Comparison of ENCODE assay signal across 1 fruit fly cellular context in the genomic region with DNA sequence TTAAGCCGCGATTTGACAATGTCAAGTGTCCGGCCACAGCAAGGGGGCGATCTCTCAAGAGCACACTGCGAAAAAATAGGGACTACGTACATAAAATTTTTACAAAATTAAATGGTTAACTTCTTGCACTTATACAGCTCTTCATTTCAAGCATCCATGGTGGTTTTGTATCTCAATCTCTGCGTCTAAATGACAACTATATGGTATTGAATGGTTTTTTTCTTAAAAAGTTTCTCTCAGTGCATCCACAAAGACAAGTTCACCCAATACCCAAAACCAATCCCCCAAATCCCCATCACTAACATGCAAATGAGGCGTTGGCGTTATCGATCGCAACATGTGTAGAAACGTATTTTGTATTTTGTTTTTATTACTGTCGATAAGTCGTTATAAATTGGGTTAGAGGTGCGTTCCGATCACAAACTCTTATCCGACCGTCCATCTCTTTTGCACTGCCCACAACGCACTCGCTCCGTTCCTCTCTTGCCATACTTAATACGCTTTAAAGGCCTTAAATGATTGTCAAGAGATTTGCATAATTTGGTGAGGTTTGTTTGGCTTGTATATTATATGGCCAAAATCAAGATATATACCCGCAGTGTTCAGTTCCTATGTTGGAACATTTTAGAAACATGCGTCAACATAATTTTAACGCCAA.
TF ChIP-seq lines count a peak whose summit lies in the region.

No protein-coding gene starts in this region.

TF ChIP-seq in whole organism, embryonic, 481 proteins besides CTCF, POLR2A, EP300 and RAD21 (continued from another document and continues in another):
- TF ChIP-seq toy (GFP tag; IDR thresholded peaks at IDR 0.05; lab: Robert Waterston, UW) (no peak), Awh (GFP tag; IDR thresholded peaks at IDR 0.05; lab: Robert Waterston, UW) (peak; percentile 57), BEAF-32 (GFP tag; optimal IDR thresholded peaks at IDR 0.05; lab: Kevin White, UChicago) (no peak), Lpt (GFP tag; optimal IDR thresholded peaks at IDR 0.05; lab: Kevin White, UChicago) (no peak), Atf-2 (GFP tag; optimal IDR thresholded peaks at IDR 0.05; lab: Kevin White, UChicago) (peak; percentile 76), nom (GFP tag; optimal IDR thresholded peaks at IDR 0.05; lab: Kevin White, UChicago) (no peak), Gsc (GFP tag; IDR thresholded peaks at IDR 0.05; lab: Robert Waterston, UW) (peak; percentile 61), NfI (GFP tag; optimal IDR thresholded peaks at IDR 0.05; lab: Kevin White, UChicago) (peak; percentile 47), dmrt11E (tag; optimal IDR thresholded peaks at IDR 0.05; lab: Kevin White, UChicago) (peak; percentile 68), cato (GFP tag; optimal IDR thresholded peaks at IDR 0.05; lab: Kevin White, UChicago; ENCODE audit: borderline replicate concordance) (peak; percentile 40), salm (tag; optimal IDR thresholded peaks at IDR 0.05; lab: Kevin White, UChicago) (peak; percentile 60), CG6254 (GFP tag; optimal IDR thresholded peaks at IDR 0.05; lab: Kevin White, UChicago) (peak; percentile 52), row (GFP tag; IDR thresholded peaks at IDR 0.05; lab: Robert Waterston, UW) (peak; percentile 79), ham (GFP tag; IDR thresholded peaks at IDR 0.05; lab: Robert Waterston, UW) (peak; percentile 41; the same call in 1 of the 2 replicates), MESR4 (GFP tag; optimal IDR thresholded peaks at IDR 0.05; lab: Kevin White, UChicago) (no peak), Dbx (GFP tag; IDR thresholded peaks at IDR 0.05; lab: Robert Waterston, UW) (peak; percentile 68; the same call in 2 of the 3 replicates), slp2 (GFP tag; optimal IDR thresholded peaks at IDR 0.05; lab: Kevin White, UChicago) (peak; percentile 56), CG7745 (tag; optimal IDR thresholded peaks at IDR 0.05; lab: Kevin White, UChicago) (no peak), CG5180 (GFP tag; optimal IDR thresholded peaks at IDR 0.05; lab: Kevin White, UChicago) (peak; percentile 56), tio (GFP tag; optimal IDR thresholded peaks at IDR 0.05; lab: Kevin White, UChicago) (peak; percentile 56), CG6654 (GFP tag; optimal IDR thresholded peaks at IDR 0.05; lab: Kevin White, UChicago) (peak; percentile 24), CG30431 (GFP tag; optimal IDR thresholded peaks at IDR 0.05; lab: Kevin White, UChicago) (peak; percentile 18), sna (GFP tag; IDR thresholded peaks at IDR 0.05; lab: Robert Waterston, UW; ENCODE audit: partially characterized antibody) (no peak), sens (GFP tag; lab: Kevin White, UChicago) (peak; percentile 97), CG16779 (GFP tag; IDR thresholded peaks at IDR 0.05; lab: Robert Waterston, UW) (peak; percentile 75; the same call in 1 of the 2 replicates), odd (GFP tag; optimal IDR thresholded peaks at IDR 0.05; lab: Kevin White, UChicago) (peak; percentile 60), Myb (GFP tag; optimal IDR thresholded peaks at IDR 0.05; lab: Kevin White, UChicago) (peak; percentile 35), chif (GFP tag; optimal IDR thresholded peaks at IDR 0.05; lab: Kevin White, UChicago) (peak; percentile 74 to 79), jing (GFP tag; optimal IDR thresholded peaks at IDR 0.05; lab: Kevin White, UChicago) (peak; percentile 38), Vsx1 (GFP tag; optimal IDR thresholded peaks at IDR 0.05; lab: Kevin White, UChicago) (peak; percentile 60), Hr78 (GFP tag; optimal IDR thresholded peaks at IDR 0.05; lab: Kevin White, UChicago) (peak in 1 of 2 experiments; percentile 50), CG4404 (GFP tag; IDR thresholded peaks at IDR 0.05; lab: Robert Waterston, UW) (peak; percentile 64), CHES-1-like (GFP tag; optimal IDR thresholded peaks at IDR 0.05; lab: Kevin White, UChicago) (peak; percentile 41), CG11696 (GFP tag; IDR thresholded peaks at IDR 0.05; lab: Robert Waterston, UW) (no peak), CG9817 (tag; optimal IDR thresholded peaks at IDR 0.05; lab: Kevin White, UChicago) (peak; percentile 58), sr (GFP tag; IDR thresholded peaks at IDR 0.05; lab: Robert Waterston, UW) (peak; percentile 65; the same call in 2 of the 3 replicates), unc-4 (GFP tag; IDR thresholded peaks at IDR 0.05; lab: Robert Waterston, UW; ENCODE audit: partially characterized antibody) (no peak), fd3F (GFP tag; optimal IDR thresholded peaks at IDR 0.05; lab: Kevin White, UChicago) (peak; percentile 20), jigr1 (GFP tag; IDR thresholded peaks at IDR 0.05; lab: Robert Waterston, UW) (no peak; the same call in 2 of the 3 replicates), Abd-B (GFP tag; optimal IDR thresholded peaks at IDR 0.05; lab: Kevin White, UChicago) (peak; percentile 55), ken (GFP tag; IDR thresholded peaks at IDR 0.05; lab: Robert Waterston, UW) (peak; percentile 82), Bteb2 (GFP tag; optimal IDR thresholded peaks at IDR 0.05; lab: Kevin White, UChicago) (peak; percentile 44), CG10321 (GFP tag; IDR thresholded peaks at IDR 0.05; lab: Robert Waterston, UW) (0 out of 2 replicates have a peak, but pooled peaks have one; percentile 26), vnd (GFP tag; IDR thresholded peaks at IDR 0.05; lab: Robert Waterston, UW; ENCODE audit: partially characterized antibody) (no peak), ro (GFP tag; IDR thresholded peaks at IDR 0.05; lab: Robert Waterston, UW) (no peak; the same call in 1 of the 2 replicates), CG3163 (GFP tag; optimal IDR thresholded peaks at IDR 0.05; lab: Kevin White, UChicago) (peak; percentile 42), CG2129 (GFP tag; IDR thresholded peaks at IDR 0.05; lab: Robert Waterston, UW; ENCODE audit: partially characterized antibody) (no peak), CG6854 (GFP tag; optimal IDR thresholded peaks at IDR 0.05; lab: Kevin White, UChicago) (peak; percentile 34), dpn (GFP tag; optimal IDR thresholded peaks at IDR 0.05; lab: Kevin White, UChicago) (peak; percentile 71 to 74), CG3726 (GFP tag; IDR thresholded peaks at IDR 0.05; lab: Robert Waterston, UW) (peak; percentile 55; the same call in 1 of the 3 replicates), B-H2 (GFP tag; optimal IDR thresholded peaks at IDR 0.05; lab: Kevin White, UChicago) (no peak), Atf3 (GFP tag; optimal IDR thresholded peaks at IDR 0.05; lab: Kevin White, UChicago) (peak; percentile 62), CG15011 (GFP tag; optimal IDR thresholded peaks at IDR 0.05; lab: Kevin White, UChicago) (peak; percentile 51), Taf1 (GFP tag; IDR thresholded peaks at IDR 0.05; lab: Robert Waterston, UW) (peak; percentile 55), Oli (tag; optimal IDR thresholded peaks at IDR 0.05; lab: Kevin White, UChicago) (peak; percentile 82), z (GFP tag; IDR thresholded peaks at IDR 0.05; lab: Robert Waterston, UW) (0 out of 3 replicates have a peak, but pooled peaks have one; percentile 44), Sry-δ (GFP tag; optimal IDR thresholded peaks at IDR 0.05; lab: Kevin White, UChicago) (peak; percentile 50), lmd (GFP tag; IDR thresholded peaks at IDR 0.05; lab: Robert Waterston, UW) (peak; percentile 85), twi (tag; optimal IDR thresholded peaks at IDR 0.05; lab: Kevin White, UChicago) (peak; percentile 52), nerfin-1 (tag; optimal IDR thresholded peaks at IDR 0.05; lab: Kevin White, UChicago) (peak; percentile 61), YL-1 (GFP tag; optimal IDR thresholded peaks at IDR 0.05; lab: Kevin White, UChicago) (no peak), CG18619 (GFP tag; optimal IDR thresholded peaks at IDR 0.05; lab: Kevin White, UChicago) (peak; percentile 39), Rfx (GFP tag; IDR thresholded peaks at IDR 0.05; lab: Robert Waterston, UW) (peak; percentile 92), E2f2 (GFP tag; IDR thresholded peaks at IDR 0.05; lab: Robert Waterston, UW) (peak; percentile 52), Pdp1 (GFP tag; optimal IDR thresholded peaks at IDR 0.05; lab: Kevin White, UChicago) (peak; percentile 66 to 83), CG10267 (tag; optimal IDR thresholded peaks at IDR 0.05; lab: Kevin White, UChicago) (peak; percentile 67), Nf-YC (tag; optimal IDR thresholded peaks at IDR 0.05; lab: Kevin White, UChicago) (peak; percentile 31), pho (GFP tag; optimal IDR thresholded peaks at IDR 0.05; lab: Kevin White, UChicago) (peak; percentile 45), nau (GFP tag; optimal IDR thresholded peaks at IDR 0.05; lab: Kevin White, UChicago) (peak; percentile 70), Six4 (GFP tag; optimal IDR thresholded peaks at IDR 0.05; lab: Kevin White, UChicago) (peak; percentile 52), cwo (GFP tag; optimal IDR thresholded peaks at IDR 0.05; lab: Kevin White, UChicago) (peak; percentile 52), Atf6 (GFP tag; IDR thresholded peaks at IDR 0.05; lab: Robert Waterston, UW) (peak; percentile 70; the same call in 1 of the 2 replicates), HmgZ (tag; optimal IDR thresholded peaks at IDR 0.05; lab: Kevin White, UChicago) (peak; percentile 6), CG11398 (GFP tag; optimal IDR thresholded peaks at IDR 0.05; lab: Kevin White, UChicago) (peak; percentile 62), CG17359 (tag; optimal IDR thresholded peaks at IDR 0.05; lab: Kevin White, UChicago) (peak; percentile 81), CG10565 (GFP tag; optimal IDR thresholded peaks at IDR 0.05; lab: Kevin White, UChicago) (peak; percentile 22), disco-r (GFP tag; optimal IDR thresholded peaks at IDR 0.05; lab: Kevin White, UChicago) (peak; percentile 65), scrt (GFP tag; optimal IDR thresholded peaks at IDR 0.05; lab: Kevin White, UChicago) (peak; percentile 70), CG18476 (GFP tag; optimal IDR thresholded peaks at IDR 0.05; lab: Kevin White, UChicago) (peak; percentile 45), CG4820 (GFP tag; optimal IDR thresholded peaks at IDR 0.05; lab: Kevin White, UChicago) (peak; percentile 76), hth (optimal IDR thresholded peaks at IDR 0.05; lab: Kevin White, UChicago) (no peak), ftz-f1 (GFP tag; optimal IDR thresholded peaks at IDR 0.05; lab: Kevin White, UChicago) (no peak), CG7372 (GFP tag; IDR thresholded peaks at IDR 0.05; lab: Robert Waterston, UW) (peak; percentile 65), CG1603 (tag; optimal IDR thresholded peaks at IDR 0.05; lab: Kevin White, UChicago) (peak; percentile 84), CG13424 (tag; optimal IDR thresholded peaks at IDR 0.05; lab: Kevin White, UChicago) (peak; percentile 79), CG34224 (GFP tag; IDR thresholded peaks at IDR 0.05; lab: Robert Waterston, UW; ENCODE audit: partially characterized antibody) (no peak), al (GFP tag; IDR thresholded peaks at IDR 0.05; lab: Robert Waterston, UW) (peak; percentile 85), Hand (GFP tag; optimal IDR thresholded peaks at IDR 0.05; lab: Kevin White, UChicago) (no peak), klu (GFP tag; IDR thresholded peaks at IDR 0.05; lab: Robert Waterston, UW) (peak; percentile 55), Tbp (GFP tag; optimal IDR thresholded peaks at IDR 0.05; lab: Kevin White, UChicago) (no peak), CG31365 (tag; optimal IDR thresholded peaks at IDR 0.05; lab: Kevin White, UChicago) (peak; percentile 39), crp (GFP tag; optimal IDR thresholded peaks at IDR 0.05; lab: Kevin White, UChicago) (peak in 1 of 2 experiments; percentile 2), zen2 (GFP tag; IDR thresholded peaks at IDR 0.05; lab: Robert Waterston, UW; ENCODE audit: partially characterized antibody) (no peak), CG33557 (GFP tag; optimal IDR thresholded peaks at IDR 0.05; lab: Kevin White, UChicago) (no peak), zen (tag; optimal IDR thresholded peaks at IDR 0.05; lab: Kevin White, UChicago) (peak; percentile 72), Med (GFP tag; lab: Kevin White, UChicago) (peak; percentile 97), Sin3A (optimal IDR thresholded peaks at IDR 0.05; lab: Kevin White, UChicago) (no peak), sug (tag; optimal IDR thresholded peaks at IDR 0.05; lab: Kevin White, UChicago) (peak; percentile 15), hb (GFP tag; IDR thresholded peaks at IDR 0.05; lab: Robert Waterston, UW; ENCODE audit: partially characterized antibody) (no peak), CG8089 (GFP tag; optimal IDR thresholded peaks at IDR 0.05; lab: Kevin White, UChicago) (peak; percentile 35), zfh1 (GFP tag; IDR thresholded peaks at IDR 0.05; lab: Robert Waterston, UW) (peak; percentile 84), rib (GFP tag; IDR thresholded peaks at IDR 0.05; lab: Robert Waterston, UW) (peak; percentile 85), Oaz (GFP tag; IDR thresholded peaks at IDR 0.05; lab: Robert Waterston, UW) (peak; percentile 60), Dref (GFP tag; IDR thresholded peaks at IDR 0.05; lab: Robert Waterston, UW) (peak; percentile 27; the same call in 1 of the 2 replicates), CG13624 (GFP tag; optimal IDR thresholded peaks at IDR 0.05; lab: Kevin White, UChicago) (peak; percentile 73), mirr (GFP tag; optimal IDR thresholded peaks at IDR 0.05; lab: Kevin White, UChicago) (no peak), Sox100B (GFP tag; optimal IDR thresholded peaks at IDR 0.05; lab: Kevin White, UChicago) (peak; percentile 61), Dad (GFP tag; optimal IDR thresholded peaks at IDR 0.05; lab: Kevin White, UChicago) (peak; percentile 62), CG12299 (tag; optimal IDR thresholded peaks at IDR 0.05; lab: Kevin White, UChicago) (peak; percentile 13), HLH3B (GFP tag; IDR thresholded peaks at IDR 0.05; lab: Robert Waterston, UW) (peak; percentile 87), ase (GFP tag; IDR thresholded peaks at IDR 0.05; lab: Robert Waterston, UW) (peak; percentile 61; the same call in 1 of the 3 replicates), Chrac-16 (GFP tag; optimal IDR thresholded peaks at IDR 0.05; lab: Kevin White, UChicago) (peak; percentile 66), CG7963 (GFP tag; IDR thresholded peaks at IDR 0.05; lab: Robert Waterston, UW; ENCODE audit: partially characterized antibody) (no peak), ato (GFP tag; IDR thresholded peaks at IDR 0.05; lab: Robert Waterston, UW; ENCODE audit: partially characterized antibody) (no peak), otp (GFP tag; IDR thresholded peaks at IDR 0.05; lab: Robert Waterston, UW) (peak; percentile 77), CG16863 (GFP tag; optimal IDR thresholded peaks at IDR 0.05; lab: Kevin White, UChicago) (peak; percentile 69), exex (tag; optimal IDR thresholded peaks at IDR 0.05; lab: Kevin White, UChicago) (peak; percentile 2), cad (GFP tag; optimal IDR thresholded peaks at IDR 0.05; lab: Kevin White, UChicago) (no peak), dati (GFP tag; IDR thresholded peaks at IDR 0.05; lab: Robert Waterston, UW) (no peak), ap (GFP tag; IDR thresholded peaks at IDR 0.05; lab: Robert Waterston, UW) (peak; percentile 74), Spps (tag; optimal IDR thresholded peaks at IDR 0.05; lab: Kevin White, UChicago) (peak; percentile 52)
